Worm (Caenorhabditis elegans) whole organism, young adult: ENCODE measurements around the gene snf-12.

Source experiments
- F57C9.4 ChIP-seq: sonication (generic microtip); optimal IDR thresholded peaks from 2 replicates; lab custom pipeline; 2017; ENCODE audit warnings: mild to moderate bottlenecking, missing genetic modification characterization, missing compliant biosample characterization
- Y53G8AR.9 ChIP-seq: fragments of 200-800 bp; sonication (Bioruptor generic); conservative IDR thresholded peaks from 2 replicates; pipeline ENCODE4 v1.3.6; 2022; ENCODE audit warnings: missing genetic modification reagents, missing genetic modification characterization, missing compliant biosample characterization
- lin-35 ChIP-seq, 3 experiments: fragments of 150-350 bp in 2 of 3; sonication (generic microtip) in 1 of 3; optimal IDR thresholded peaks; 2 replicates each; lab custom pipeline; 2014 to 2018; ENCODE audit warnings: missing biosample characterization in 3 of 3, missing genetic modification characterization in 3 of 3, missing genetic modification reagents in 3 of 3
- mel-28 ChIP-seq: sonication (generic microtip); optimal IDR thresholded peaks from 2 replicates; lab custom pipeline; 2016; ENCODE audit warnings: borderline replicate concordance, mild to moderate bottlenecking, missing genetic modification characterization, missing compliant biosample characterization
- pha-4 ChIP-seq: fragments of 150-350 bp; sonication (generic microtip); optimal IDR thresholded peaks from 2 replicates; lab custom pipeline; 2014; ENCODE audit warnings: missing biosample characterization, missing genetic modification reagents, missing genetic modification characterization
- unc-62 ChIP-seq: fragments of 150-350 bp; optimal IDR thresholded peaks from 2 replicates; lab custom pipeline; 2014; ENCODE audit warnings: missing biosample characterization, missing genetic modification reagents, missing genetic modification characterization
- ztf-18 ChIP-seq: sonication (generic microtip); optimal IDR thresholded peaks from 2 replicates; lab custom pipeline; 2016; ENCODE audit warnings: missing genotype, mild to moderate bottlenecking, missing genetic modification characterization, missing compliant biosample characterization

DNA sequence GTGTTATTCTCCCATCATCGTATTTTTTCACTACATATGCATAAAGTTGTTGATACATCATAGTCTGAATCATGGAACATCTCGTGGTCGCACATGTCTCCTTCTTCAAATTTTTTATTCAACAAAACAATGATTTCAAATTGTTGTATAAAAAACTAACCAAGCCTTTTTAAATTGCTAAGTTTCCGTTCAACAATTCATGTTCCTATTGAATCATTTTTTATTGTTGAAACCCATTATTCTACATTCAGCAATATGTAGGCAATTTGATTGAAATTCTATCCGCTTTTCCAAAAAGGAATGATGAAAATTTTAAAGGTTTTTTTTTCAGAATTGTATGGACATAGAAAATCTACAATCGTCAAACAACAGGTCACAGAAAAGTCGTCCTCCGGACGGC, 53.4 kb downstream of the snf-12 start, which contains the start of gene ajm-1:
- TF ChIP-seq lin-35 (GFP tag; optimal IDR thresholded peaks at IDR 0.05; lab: Kevin White, UChicago), result no peak
- no peak for TF ChIP-seq mel-28 (tag; lab: Kevin White, UChicago)
- no peak for TF ChIP-seq pha-4
- TF ChIP-seq Y53G8AR.9 (GFP tag; lab: Robert Waterston, UW), result no peak
- no peak for TF ChIP-seq F57C9.4 (tag; lab: Kevin White, UChicago)
- no peak for TF ChIP-seq ztf-18
- TF ChIP-seq unc-62, result no peak
